Fruit fly (Drosophila melanogaster): ENCODE data around the gene raskol.

Gene raskol

dm6 chrX:17702738-17703570 is 7.0 kb upstream of the raskol start, which contains the start of the genes CG8188 and par-6 (continued):
- peak; percentile 82 for TF ChIP-seq CG11504 (tag; optimal IDR thresholded peaks at IDR 0.05)
- peak; percentile 77 for TF ChIP-seq CG17359 (tag; optimal IDR thresholded peaks at IDR 0.05)
- TF ChIP-seq al (GFP tag; IDR thresholded peaks at IDR 0.05): peak; percentile 85
- peak; percentile 81 for TF ChIP-seq Mes4 (GFP tag; optimal IDR thresholded peaks at IDR 0.05)
- peak; percentile 81 for TF ChIP-seq gcm (GFP tag; optimal IDR thresholded peaks at IDR 0.05)
- TF ChIP-seq nmo (GFP tag; optimal IDR thresholded peaks at IDR 0.05): peak; percentile 87
- TF ChIP-seq Ets65A (GFP tag): peak; percentile 98
- peak; percentile 77 for TF ChIP-seq Usf (GFP tag; optimal IDR thresholded peaks at IDR 0.05)
- TF ChIP-seq CG7357 (GFP tag; IDR thresholded peaks at IDR 0.05): peak; percentile 69; the same call in 2 of the 3 replicates
- TF ChIP-seq Side (GFP tag; optimal IDR thresholded peaks at IDR 0.05): peak; percentile 82
- TF ChIP-seq Hey (tag; optimal IDR thresholded peaks at IDR 0.05): no peak
- peak; percentile 69 for TF ChIP-seq vnd (GFP tag; IDR thresholded peaks at IDR 0.05; ENCODE audit: partially characterized antibody)
- peak; percentile 78 for TF ChIP-seq CG10979 (tag; optimal IDR thresholded peaks at IDR 0.05)
- peak; percentile 83 for TF ChIP-seq klu (GFP tag; IDR thresholded peaks at IDR 0.05)
- peak; percentile 41 for TF ChIP-seq en (GFP tag; optimal IDR thresholded peaks at IDR 0.05)
- peak; percentile 52 for TF ChIP-seq zen (tag; optimal IDR thresholded peaks at IDR 0.05)
- TF ChIP-seq Sin3A (optimal IDR thresholded peaks at IDR 0.05): peak; percentile 62
- peak; percentile 60; the same call in 2 of the 3 replicates for TF ChIP-seq CG14860 (GFP tag; IDR thresholded peaks at IDR 0.05; ENCODE audit: partially characterized antibody)
- TF ChIP-seq CG30431 (GFP tag; optimal IDR thresholded peaks at IDR 0.05): peak; percentile 78
- TF ChIP-seq Six4 (GFP tag; optimal IDR thresholded peaks at IDR 0.05): peak; percentile 75
- peak; percentile 71 for TF ChIP-seq Atf-2 (GFP tag; optimal IDR thresholded peaks at IDR 0.05)
- TF ChIP-seq hb (GFP tag; IDR thresholded peaks at IDR 0.05; ENCODE audit: partially characterized antibody): peak; percentile 62; the same call in 2 of the 3 replicates
- TF ChIP-seq MBD-R2 (GFP tag; IDR thresholded peaks at IDR 0.05): peak; percentile 65
- TF ChIP-seq wek (GFP tag; optimal IDR thresholded peaks at IDR 0.05): peak; percentile 67
- peak; percentile 82; the same call in 2 of the 3 replicates for TF ChIP-seq jigr1 (GFP tag; IDR thresholded peaks at IDR 0.05)
- peak; percentile 72 for TF ChIP-seq tup (GFP tag; optimal IDR thresholded peaks at IDR 0.05)

DNA sequence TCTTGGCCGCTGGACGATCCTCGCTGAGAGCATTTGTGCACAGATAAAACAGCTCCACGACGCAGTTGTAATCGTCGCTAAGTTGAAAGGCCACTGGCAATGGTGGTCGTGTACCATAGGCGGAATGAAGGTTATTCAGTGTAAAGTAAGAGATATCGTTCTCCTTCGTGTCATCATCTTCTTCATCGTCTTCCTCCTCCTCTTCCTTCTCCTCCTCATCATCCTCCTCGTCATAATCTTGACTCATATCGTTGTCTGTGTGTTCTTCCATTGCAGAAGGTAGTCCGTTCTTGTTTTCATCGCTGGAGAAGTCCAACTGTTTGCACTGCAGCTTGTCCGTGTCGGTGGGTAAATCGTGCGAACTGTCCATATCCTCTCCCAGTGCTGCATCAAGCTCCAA is 2.3 kb upstream of the raskol start:
- TF ChIP-seq pfk (GFP tag; optimal IDR thresholded peaks at IDR 0.05): no peak
- TF ChIP-seq CG2889 (GFP tag; IDR thresholded peaks at IDR 0.05): no peak
- TF ChIP-seq mld (GFP tag; IDR thresholded peaks at IDR 0.05; ENCODE audit: partially characterized antibody): no peak
- peak; percentile 58 for TF ChIP-seq Ets65A (GFP tag)
- TF ChIP-seq dysf (GFP tag; IDR thresholded peaks at IDR 0.05): no peak
- no peak for TF ChIP-seq CG2875 (GFP tag; optimal IDR thresholded peaks at IDR 0.05)
- TF ChIP-seq Dp (GFP tag; optimal IDR thresholded peaks at IDR 0.05): no peak
- TF ChIP-seq inv (GFP tag; IDR thresholded peaks at IDR 0.05; ENCODE audit: partially characterized antibody): no peak

DNA sequence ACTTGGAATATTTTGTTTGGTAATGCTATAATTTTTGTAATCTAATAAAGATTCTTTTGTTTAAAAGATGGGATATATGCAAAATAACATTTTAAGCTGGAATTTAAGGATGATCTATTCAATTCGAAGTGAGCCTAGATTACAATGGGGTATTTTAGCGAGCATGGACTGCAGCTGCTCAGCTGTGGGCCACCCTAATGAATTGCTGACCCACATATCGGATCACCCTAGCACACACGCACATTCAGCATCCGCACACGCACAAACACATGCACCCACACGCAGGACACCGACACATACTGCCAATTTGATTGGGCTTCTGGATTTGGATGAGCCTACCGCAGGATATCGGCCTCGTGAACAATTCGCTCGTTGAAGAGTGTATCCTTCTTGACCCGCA is 1.1 kb upstream of the raskol start:
- no peak for TF ChIP-seq CG34224 (GFP tag; IDR thresholded peaks at IDR 0.05; ENCODE audit: partially characterized antibody)
- TF ChIP-seq CG17568 (GFP tag; optimal IDR thresholded peaks at IDR 0.05): peak; percentile 81
- no peak for TF ChIP-seq CG7271 (tag; optimal IDR thresholded peaks at IDR 0.05)
- TF ChIP-seq grau (tag; optimal IDR thresholded peaks at IDR 0.05): peak; percentile 23
- TF ChIP-seq CG2678 (tag; optimal IDR thresholded peaks at IDR 0.05): no peak
